Worm (Caenorhabditis elegans) whole organism, L1 larva: ENCODE results near the gene B0524.3.

ENCODE experiments used
- ama-1 ChIP-seq: fragments of 150-350 bp; optimal IDR thresholded peaks from 2 replicates; lab custom pipeline; 2014
- nhr-76 ChIP-seq: sonication (generic microtip); optimal IDR thresholded peaks from 2 replicates; lab custom pipeline; 2017; ENCODE audit warnings: missing biosample characterization, missing genetic modification characterization

DNA sequence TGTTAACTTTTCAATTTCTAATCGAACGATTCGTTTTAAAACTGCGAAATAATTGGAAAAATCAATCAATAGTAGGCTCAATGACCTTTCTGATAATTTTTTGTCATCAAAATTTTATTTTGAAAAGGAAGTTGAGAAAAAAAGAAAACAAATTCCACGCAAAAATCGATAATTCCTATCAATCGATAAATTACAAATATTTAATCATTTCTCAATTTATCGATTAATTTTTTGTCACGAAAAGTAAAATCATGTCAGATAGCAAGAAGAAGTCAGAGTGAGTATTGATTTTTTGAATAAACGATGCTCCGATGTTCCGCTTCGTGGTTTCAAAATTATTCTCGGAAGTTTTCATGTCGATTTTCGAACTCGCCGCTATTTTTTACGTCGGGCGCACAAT, 6.4 kb downstream of the B0524.3 start, which contains the start of the genes B0524.5 and B0524.2:
- TF ChIP-seq nhr-76 (no peak), ama-1 (lab: Kevin White, UChicago) (no peak)
